Fruit fly (Drosophila melanogaster) Kc167 (cell line): ENCODE results near the gene Adk1.

Experiments
- Myc ChIP-seq: fragments of >200 bp; optimal IDR thresholded peaks from 2 replicates; lab custom pipeline; 2017; ENCODE audit warnings: missing external identifiers
- insv ChIP-seq: fragments of >200 bp; optimal IDR thresholded peaks from 3 replicates; lab custom pipeline; 2018; ENCODE audit warnings: missing external identifiers

DNA sequence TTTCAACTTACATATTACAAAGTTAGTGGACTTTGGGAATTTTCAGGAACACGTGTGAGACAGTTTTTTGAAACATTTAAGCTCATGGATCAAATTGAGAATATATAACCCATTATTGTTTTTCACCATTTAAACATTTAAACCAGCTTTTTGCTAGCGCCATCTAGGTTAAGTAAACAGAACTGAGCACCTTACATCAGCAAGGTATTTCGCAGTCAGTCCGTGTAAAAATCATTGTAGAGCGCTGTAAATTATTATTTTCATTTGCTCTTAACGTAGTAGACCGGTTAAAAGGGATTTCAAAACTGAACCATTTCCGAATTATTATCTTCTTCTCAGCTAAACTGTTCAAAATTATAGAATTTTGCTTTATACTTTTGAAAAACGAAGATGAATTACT is 24.4 kb downstream of the Adk1 start, which contains the start of gene Rsbp15:
- no peak for TF ChIP-seq Myc (lab: Kevin White, UChicago)
- no peak for TF ChIP-seq insv (lab: Kevin White, UChicago)
